Worm (Caenorhabditis elegans) whole organism, young adult: ENCODE measurements around the gene R02F2.1.

Experiments
- T26A5.8 ChIP-seq: sonication (generic microtip); optimal IDR thresholded peaks from 2 replicates; lab custom pipeline; 2016; ENCODE audit warnings: missing genetic modification characterization, missing compliant biosample characterization
- efl-1 ChIP-seq: fragments of 150-350 bp; optimal IDR thresholded peaks from 2 replicates; lab custom pipeline; 2014; ENCODE audit warnings: missing biosample characterization, missing genetic modification reagents, missing genetic modification characterization
- hlh-26 ChIP-seq: fragments of 200-800 bp; sonication (Bioruptor generic); conservative IDR thresholded peaks from 2 replicates; pipeline ENCODE4 v1.3.6; 2022; ENCODE audit warnings: missing genetic modification reagents, missing genetic modification characterization, missing compliant biosample characterization
- nhr-27 ChIP-seq: fragments of 200-800 bp; sonication (Bioruptor generic); optimal IDR thresholded peaks from 2 replicates; lab custom pipeline; 2018; ENCODE audit warnings: mild to moderate bottlenecking, missing genetic modification characterization, moderate library complexity, missing compliant biosample characterization

DNA sequence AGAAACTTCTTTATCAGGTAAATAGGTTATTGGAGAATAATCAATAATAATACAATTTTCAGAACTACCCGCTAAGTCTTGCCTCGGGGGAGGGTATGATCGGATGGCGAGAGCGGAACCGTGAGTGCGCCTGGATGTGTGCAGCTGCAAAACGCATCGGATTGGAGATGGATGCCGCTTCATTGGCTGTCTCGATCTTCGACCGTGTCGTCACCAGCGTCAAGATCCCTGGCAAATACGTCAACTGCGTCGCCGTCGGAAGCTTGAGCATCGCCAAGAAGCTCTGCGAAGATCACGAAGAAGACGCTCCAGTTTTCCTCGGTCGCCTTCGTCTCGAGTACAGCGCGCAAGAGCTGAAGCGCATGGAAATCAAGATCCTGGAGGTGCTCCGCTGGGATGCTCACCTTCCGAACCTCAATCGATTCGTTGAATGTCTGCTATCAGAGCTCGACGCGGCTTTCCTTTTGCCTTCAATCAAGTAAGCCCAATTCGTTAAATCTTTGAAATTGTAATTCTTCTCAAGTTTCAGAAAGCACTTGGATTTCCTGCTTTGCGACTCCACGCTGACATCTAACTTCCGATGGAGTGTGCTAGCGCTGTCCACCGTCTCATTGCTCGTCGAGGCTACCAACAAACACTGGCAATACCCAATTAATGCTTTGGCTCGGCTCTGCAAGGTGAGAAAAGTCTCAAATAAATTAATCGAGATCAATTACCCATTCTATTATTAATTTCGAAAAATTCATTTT is 3.2 kb downstream of the R02F2.1 start:
- TF ChIP-seq T26A5.8 (tag; lab: Kevin White, UChicago) (no peak), nhr-27 (tag; lab: Kevin White, UChicago) (no peak), hlh-26 (no peak), efl-1 (GFP tag; lab: Kevin White, UChicago) (no peak)
